Fruit fly (Drosophila melanogaster): ENCODE measurements around the gene Cox11.

Cox11 gene

DNA sequence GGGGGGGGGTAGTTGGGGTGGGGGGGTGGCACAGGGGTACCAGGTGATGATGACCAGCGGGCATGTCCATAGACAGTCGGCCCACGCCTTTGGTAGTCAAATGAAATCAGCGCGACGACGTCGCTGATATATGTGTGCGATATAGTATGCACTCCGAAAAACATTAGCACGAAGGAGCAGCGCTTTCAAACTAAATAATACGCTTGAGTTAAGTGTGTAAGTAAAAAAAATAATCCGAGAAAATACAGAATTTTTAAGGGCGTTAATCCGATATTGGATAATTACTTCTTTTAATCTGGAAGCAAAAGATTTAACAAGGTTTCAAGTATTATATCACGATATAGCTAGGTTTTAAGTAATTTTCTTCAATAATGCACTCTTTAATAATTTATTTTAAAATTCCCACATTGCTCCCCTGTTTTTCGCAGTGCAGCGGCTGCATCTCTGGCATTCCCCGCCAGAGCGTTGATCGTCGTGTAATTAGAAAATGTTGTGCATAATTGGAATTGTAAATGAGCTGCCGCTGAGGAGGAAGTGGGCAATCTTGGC lies 31.9 kb upstream of the Cox11 start:
- TF ChIP-seq jumu (GFP tag; optimal IDR thresholded peaks at IDR 0.05) = no peak
- TF ChIP-seq CG31224 (GFP tag; IDR thresholded peaks at IDR 0.05) = no peak
- 0 out of 2 replicates have a peak, but pooled peaks have one; percentile 31 for TF ChIP-seq Xrp1 (GFP tag; IDR thresholded peaks at IDR 0.05)
- no peak for TF ChIP-seq vfl (GFP tag; optimal IDR thresholded peaks at IDR 0.05)
- TF ChIP-seq CoRest (tag; optimal IDR thresholded peaks at IDR 0.05) = peak; percentile 4
- peak; percentile 14 for TF ChIP-seq CG4424 (GFP tag; optimal IDR thresholded peaks at IDR 0.05)
- TF ChIP-seq CG17802 (tag; optimal IDR thresholded peaks at IDR 0.05) = no peak
- no peak for TF ChIP-seq org-1 (GFP tag; optimal IDR thresholded peaks at IDR 0.05)
- no peak for TF ChIP-seq Dad (GFP tag; optimal IDR thresholded peaks at IDR 0.05)
- TF ChIP-seq ftz-f1 (GFP tag; optimal IDR thresholded peaks at IDR 0.05) = no peak
- TF ChIP-seq CG18262 (tag; optimal IDR thresholded peaks at IDR 0.05) = peak; percentile 21
- no peak for TF ChIP-seq jigr1 (GFP tag; IDR thresholded peaks at IDR 0.05)
- TF ChIP-seq CG7928 (GFP tag; optimal IDR thresholded peaks at IDR 0.05) = no peak
- TF ChIP-seq CG14441 (GFP tag; IDR thresholded peaks at IDR 0.05) = no peak
- no peak for TF ChIP-seq fru (optimal IDR thresholded peaks at IDR 0.05)
- no peak for TF ChIP-seq wek (GFP tag; optimal IDR thresholded peaks at IDR 0.05)
- TF ChIP-seq CG2116 (GFP tag; optimal IDR thresholded peaks at IDR 0.05) = no peak
- TF ChIP-seq insv (GFP tag; optimal IDR thresholded peaks at IDR 0.05) = no peak
- TF ChIP-seq aop (GFP tag; IDR thresholded peaks at IDR 0.05) = no peak
- TF ChIP-seq bab2 (GFP tag; optimal IDR thresholded peaks at IDR 0.05) = no peak
- TF ChIP-seq Ptx1 (GFP tag; IDR thresholded peaks at IDR 0.05) = 0 out of 2 replicates have a peak, but pooled peaks have one; percentile 17
- TF ChIP-seq CG1602 (GFP tag; optimal IDR thresholded peaks at IDR 0.05) = no peak
- TF ChIP-seq CG17361 (GFP tag; IDR thresholded peaks at IDR 0.05) = 0 out of 3 replicates have a peak, but pooled peaks have one; percentile 19
- no peak for TF ChIP-seq Antp (GFP tag; optimal IDR thresholded peaks at IDR 0.05)
- TF ChIP-seq bsh (GFP tag; optimal IDR thresholded peaks at IDR 0.05) = peak; percentile 17 to 24
- no peak for TF ChIP-seq CG3281 (GFP tag; optimal IDR thresholded peaks at IDR 0.05)
- no peak for TF ChIP-seq Fer1 (GFP tag; optimal IDR thresholded peaks at IDR 0.05)
- TF ChIP-seq PHDP (tag; optimal IDR thresholded peaks at IDR 0.05) = no peak
- TF ChIP-seq CG14860 (GFP tag; IDR thresholded peaks at IDR 0.05; ENCODE audit: partially characterized antibody) = no peak
- TF ChIP-seq CG11504 (tag; optimal IDR thresholded peaks at IDR 0.05) = peak; percentile 49
- TF ChIP-seq CG6791 (GFP tag; IDR thresholded peaks at IDR 0.05; ENCODE audit: partially characterized antibody) = no peak
- no peak for TF ChIP-seq mam (GFP tag; optimal IDR thresholded peaks at IDR 0.05)
- no peak for TF ChIP-seq CG6765 (GFP tag; optimal IDR thresholded peaks at IDR 0.05)
- no peak for TF ChIP-seq CTCF (GFP tag; optimal IDR thresholded peaks at IDR 0.05)
- TF ChIP-seq az2 (GFP tag; optimal IDR thresholded peaks at IDR 0.05) = no peak
- TF ChIP-seq zfh1 (GFP tag; IDR thresholded peaks at IDR 0.05) = 0 out of 3 replicates have a peak, but pooled peaks have one; percentile 6
- no peak for TF ChIP-seq CG1233 (GFP tag; optimal IDR thresholded peaks at IDR 0.05)
- no peak for TF ChIP-seq CG1832 (GFP tag; optimal IDR thresholded peaks at IDR 0.05)
- no peak for TF ChIP-seq bigmax (GFP tag; optimal IDR thresholded peaks at IDR 0.05)
- peak; percentile 28 for TF ChIP-seq Sox102F (GFP tag; optimal IDR thresholded peaks at IDR 0.05)
- no peak for TF ChIP-seq CG4820 (GFP tag; optimal IDR thresholded peaks at IDR 0.05)
- no peak for TF ChIP-seq CG5180 (GFP tag; optimal IDR thresholded peaks at IDR 0.05)
- no peak for TF ChIP-seq CG7745 (tag; optimal IDR thresholded peaks at IDR 0.05)
- TF ChIP-seq pros (GFP tag; optimal IDR thresholded peaks at IDR 0.05) = no peak
- TF ChIP-seq CG17612 (GFP tag; IDR thresholded peaks at IDR 0.05) = no peak
- TF ChIP-seq salm (tag; optimal IDR thresholded peaks at IDR 0.05) = no peak
- TF ChIP-seq E2f1 (GFP tag; IDR thresholded peaks at IDR 0.05) = no peak
- no peak for TF ChIP-seq CG1024 (GFP tag; IDR thresholded peaks at IDR 0.05)
- TF ChIP-seq Oli (tag; optimal IDR thresholded peaks at IDR 0.05) = peak; percentile 7
- no peak for TF ChIP-seq esg (GFP tag; conservative IDR thresholded peaks at IDR 0.05)
- TF ChIP-seq Sry-β (GFP tag; optimal IDR thresholded peaks at IDR 0.05) = no peak
- TF ChIP-seq cas (GFP tag; IDR thresholded peaks at IDR 0.05) = no peak

Measured in whole organism, embryonic.